Fruit fly (Drosophila melanogaster) whole organism, adult: Measurements from ENCODE around the gene CG31373.

Experiments
- CG11617 ChIP-seq: fragments of 200-800 bp; sonication (Bioruptor generic); optimal IDR thresholded peaks from 2 replicates; lab custom pipeline; 2017; ENCODE audit warnings: mild to moderate bottlenecking, missing biosample characterization, missing genetic modification reagents, missing genetic modification characterization
- CG12768 ChIP-seq: fragments of 200-800 bp; sonication (Bioruptor generic); optimal IDR thresholded peaks from 2 replicates; lab custom pipeline; 2017; ENCODE audit warnings: missing biosample characterization, missing genetic modification characterization, mild to moderate bottlenecking, moderate library complexity, missing genetic modification reagents
- CG14711 ChIP-seq: fragments of 200-800 bp; sonication (Bioruptor generic); optimal IDR thresholded peaks from 2 replicates; lab custom pipeline; 2018; ENCODE audit warnings: missing biosample characterization, mild to moderate bottlenecking, missing genetic modification characterization, moderate library complexity
- CG1620 ChIP-seq: fragments of 200-800 bp; sonication (Bioruptor generic); optimal IDR thresholded peaks from 2 replicates; lab custom pipeline; 2016; ENCODE audit warnings: missing biosample characterization, missing genetic modification characterization
- CG33017 ChIP-seq: fragments of 200-800 bp; sonication (Bioruptor generic); optimal IDR thresholded peaks from 2 replicates; lab custom pipeline; 2018; ENCODE audit warnings: missing biosample characterization, mild to moderate bottlenecking, missing genetic modification characterization, moderate library complexity
- CG5204 ChIP-seq: fragments of 200-800 bp; sonication (Bioruptor generic); optimal IDR thresholded peaks from 2 replicates; lab custom pipeline; 2016; ENCODE audit warnings: missing biosample characterization, missing genetic modification characterization
- CG7045 ChIP-seq: fragments of 200-800 bp; sonication (Bioruptor generic); optimal IDR thresholded peaks from 2 replicates; lab custom pipeline; 2017; ENCODE audit warnings: missing biosample characterization, mild to moderate bottlenecking, missing genetic modification characterization
- CG7101 ChIP-seq: fragments of 200-800 bp; sonication (Bioruptor generic); optimal IDR thresholded peaks from 2 replicates; lab custom pipeline; 2018; ENCODE audit warnings: missing biosample characterization, mild to moderate bottlenecking, missing genetic modification characterization, moderate library complexity
- Clk ChIP-seq: fragments of 200-800 bp; sonication (Bioruptor generic); optimal IDR thresholded peaks from 2 replicates; lab custom pipeline; 2017; ENCODE audit warnings: missing biosample characterization, missing genetic modification characterization
- Crg-1 ChIP-seq: fragments of 200-800 bp; sonication (Bioruptor generic); optimal IDR thresholded peaks from 2 replicates; lab custom pipeline; 2016; ENCODE audit warnings: missing biosample characterization, missing genetic modification characterization
- Hr96 ChIP-seq: fragments of 200-800 bp; sonication (Bioruptor generic); optimal IDR thresholded peaks from 2 replicates; lab custom pipeline; 2016; ENCODE audit warnings: missing biosample characterization, missing genetic modification characterization
- Mnt ChIP-seq: fragments of 200-800 bp; sonication (Bioruptor generic); optimal IDR thresholded peaks from 2 replicates; lab custom pipeline; 2016; ENCODE audit warnings: missing biosample characterization, mild to moderate bottlenecking, missing genetic modification characterization
- bab1 ChIP-seq: fragments of 200-800 bp; sonication (Bioruptor generic); optimal IDR thresholded peaks from 3 replicates; lab custom pipeline; 2019; ENCODE audit warnings: missing biosample characterization, mild to moderate bottlenecking, missing genetic modification characterization, moderate library complexity
- cic ChIP-seq: fragments of 200-800 bp; sonication (Bioruptor generic); optimal IDR thresholded peaks from 2 replicates; lab custom pipeline; 2017; ENCODE audit warnings: missing biosample characterization, mild to moderate bottlenecking, missing genetic modification characterization, moderate library complexity
- cnc ChIP-seq, 2 experiments: fragments of >200 bp; optimal IDR thresholded peaks; 2 replicates each; lab custom pipeline; 2017
- kay ChIP-seq: fragments of 200-800 bp; sonication (Bioruptor generic); peaks from one replicate; lab custom pipeline; 2016; ENCODE audit warnings: missing biosample characterization, missing genetic modification characterization, borderline replicate concordance
- ovo ChIP-seq: fragments of 200-800 bp; sonication (Bioruptor generic); optimal IDR thresholded peaks from 2 replicates; lab custom pipeline; 2016; ENCODE audit warnings: missing biosample characterization, missing genetic modification characterization
- pad ChIP-seq: fragments of 200-800 bp; sonication (Bioruptor generic); optimal IDR thresholded peaks from 3 replicates; lab custom pipeline; 2017; ENCODE audit warnings: missing biosample characterization, missing genetic modification characterization, mild to moderate bottlenecking, moderate library complexity, missing genetic modification reagents
- tj ChIP-seq: fragments of 200-800 bp; sonication (Bioruptor generic); optimal IDR thresholded peaks from 3 replicates; lab custom pipeline; 2017; ENCODE audit warnings: missing biosample characterization, mild to moderate bottlenecking, missing genetic modification characterization, moderate library complexity
- toe ChIP-seq: fragments of 200-800 bp; sonication (Bioruptor generic); optimal IDR thresholded peaks from 2 replicates; lab custom pipeline; 2016; ENCODE audit warnings: missing biosample characterization, missing genetic modification characterization

CG31373 gene

dm6 chr3R:10675101-10675500 lies 34.1 kb downstream of the CG31373 start:
- peak; percentile 20 for TF ChIP-seq CG14711 (tag; lab: Kevin White, UChicago)
- TF ChIP-seq bab1 (GFP tag; lab: Kevin White, UChicago) = peak; percentile 56
- peak; percentile 25 for TF ChIP-seq Crg-1
- TF ChIP-seq CG1620 = peak; percentile 43
- no peak for TF ChIP-seq pad (GFP tag; lab: Kevin White, UChicago)
- no peak for TF ChIP-seq CG5204 (GFP tag; lab: Kevin White, UChicago)

DNA sequence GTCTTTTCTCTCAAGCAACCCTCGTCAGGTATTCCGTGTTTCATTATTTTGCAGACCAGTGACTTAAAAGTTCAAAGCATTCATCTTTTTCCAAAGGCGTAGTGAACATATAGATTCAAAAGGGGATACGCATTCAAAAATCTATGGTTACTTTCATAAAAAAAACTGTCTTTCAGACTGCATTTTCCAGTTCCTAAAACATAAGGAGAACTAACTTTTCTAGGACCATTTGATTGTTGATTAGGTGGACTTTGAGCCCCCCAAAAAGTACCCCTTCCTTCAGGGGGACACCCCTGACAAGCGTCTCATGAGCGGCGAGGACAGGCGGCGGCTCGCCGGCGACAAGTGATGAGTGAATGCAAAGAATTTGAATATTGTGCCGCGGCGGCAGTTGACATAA lies 35.6 kb downstream of the CG31373 start:
- TF ChIP-seq cnc (optimal IDR thresholded peaks at IDR 0.05; lab: Kevin White, UChicago) = no peak
- TF ChIP-seq CG11617 (GFP tag; lab: Kevin White, UChicago) = no peak
- TF ChIP-seq kay (GFP tag; lab: Kevin White, UChicago) = no peak
- TF ChIP-seq pad (GFP tag; lab: Kevin White, UChicago) = no peak
- no peak for TF ChIP-seq Clk (GFP tag; lab: Kevin White, UChicago)
- TF ChIP-seq ovo (GFP tag; lab: Kevin White, UChicago) = no peak
- no peak for TF ChIP-seq Mnt
- TF ChIP-seq Hr96 (GFP tag; lab: Kevin White, UChicago) = no peak
- no peak for TF ChIP-seq tj (GFP tag; lab: Kevin White, UChicago)
- no peak for TF ChIP-seq CG12768 (GFP tag; lab: Kevin White, UChicago)
- TF ChIP-seq CG7101 (tag; lab: Kevin White, UChicago) = no peak

DNA sequence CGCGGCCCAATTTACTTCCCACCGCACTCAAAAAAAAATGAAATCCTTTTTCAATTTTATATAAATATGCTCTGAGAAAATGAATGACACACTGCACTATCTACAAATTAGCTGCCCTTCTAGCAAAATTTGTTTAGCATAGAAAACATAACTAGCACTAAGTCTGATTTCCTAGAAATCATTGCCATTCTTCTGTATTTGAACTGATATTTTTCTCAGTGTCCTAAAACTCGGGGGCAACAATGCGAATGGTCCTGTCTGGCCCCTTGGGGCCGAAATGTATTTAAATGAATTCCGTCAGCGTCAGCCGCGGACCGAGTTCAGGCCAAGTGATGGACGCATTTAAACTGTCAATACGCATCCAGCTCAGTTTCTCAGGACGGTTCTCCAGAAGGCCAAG lies 36.5 kb downstream of the CG31373 start:
- TF ChIP-seq toe (no peak), Crg-1 (no peak), bab1 (GFP tag; lab: Kevin White, UChicago) (no peak), kay (GFP tag; lab: Kevin White, UChicago) (no peak), CG7045 (GFP tag; lab: Kevin White, UChicago) (no peak), ovo (GFP tag; lab: Kevin White, UChicago) (no peak), CG11617 (GFP tag; lab: Kevin White, UChicago) (no peak), tj (GFP tag; lab: Kevin White, UChicago) (no peak), Clk (GFP tag; lab: Kevin White, UChicago) (no peak), Hr96 (GFP tag; lab: Kevin White, UChicago) (no peak), Mnt (no peak), cic (GFP tag; lab: Kevin White, UChicago) (no peak), CG1620 (no peak), CG14711 (tag; lab: Kevin White, UChicago) (no peak), cnc (optimal IDR thresholded peaks at IDR 0.05; lab: Kevin White, UChicago) (no peak), CG12768 (GFP tag; lab: Kevin White, UChicago) (no peak)

dm6 chr3R:10669950-10670349 lies 39.2 kb downstream of the CG31373 start:
- TF ChIP-seq Crg-1 (no peak), toe (no peak), CG33017 (tag; lab: Kevin White, UChicago) (no peak), CG14711 (tag; lab: Kevin White, UChicago) (no peak), CG5204 (GFP tag; lab: Kevin White, UChicago) (no peak), Mnt (no peak), CG7101 (tag; lab: Kevin White, UChicago) (no peak), cnc (optimal IDR thresholded peaks at IDR 0.05; lab: Kevin White, UChicago) (no peak), kay (GFP tag; lab: Kevin White, UChicago) (no peak), CG7045 (GFP tag; lab: Kevin White, UChicago) (no peak), bab1 (GFP tag; lab: Kevin White, UChicago) (no peak), tj (GFP tag; lab: Kevin White, UChicago) (no peak), cic (GFP tag; lab: Kevin White, UChicago) (no peak), CG1620 (no peak), CG11617 (GFP tag; lab: Kevin White, UChicago) (no peak)

dm6 chr3R:10667964-10668363 lies 41.2 kb downstream of the CG31373 start:
- TF ChIP-seq cic (GFP tag; lab: Kevin White, UChicago) (no peak), Clk (GFP tag; lab: Kevin White, UChicago) (no peak), CG11617 (GFP tag; lab: Kevin White, UChicago) (no peak), Hr96 (GFP tag; lab: Kevin White, UChicago) (no peak), CG33017 (tag; lab: Kevin White, UChicago) (no peak), CG1620 (no peak), Crg-1 (no peak), toe (no peak), ovo (GFP tag; lab: Kevin White, UChicago) (no peak), bab1 (GFP tag; lab: Kevin White, UChicago) (no peak), Mnt (no peak), cnc (optimal IDR thresholded peaks at IDR 0.05; lab: Kevin White, UChicago) (no peak), CG5204 (GFP tag; lab: Kevin White, UChicago) (no peak), CG12768 (GFP tag; lab: Kevin White, UChicago) (no peak), CG7101 (tag; lab: Kevin White, UChicago) (no peak), CG14711 (tag; lab: Kevin White, UChicago) (no peak)

DNA sequence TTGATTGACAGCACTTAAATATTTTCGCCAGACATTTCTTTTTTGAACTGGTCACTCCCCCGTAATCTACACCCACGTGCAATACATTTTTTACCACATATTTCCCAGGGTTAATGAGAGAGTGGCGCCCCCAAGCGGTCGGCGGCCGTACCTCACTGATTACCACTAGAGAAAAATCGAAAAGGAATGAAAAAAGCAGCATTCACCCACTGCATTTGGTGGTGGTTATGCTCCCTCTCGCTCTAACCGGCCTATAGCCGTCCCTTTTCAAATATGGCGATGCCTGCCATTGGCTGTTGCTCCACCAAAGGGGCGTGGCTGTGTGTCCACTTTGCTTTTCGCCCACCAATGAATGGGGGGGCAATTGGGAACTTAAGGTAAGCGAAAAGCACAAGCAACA lies 44.2 kb downstream of the CG31373 start:
- TF ChIP-seq kay (GFP tag; lab: Kevin White, UChicago) (no peak), Hr96 (GFP tag; lab: Kevin White, UChicago) (no peak), CG14711 (tag; lab: Kevin White, UChicago) (no peak), pad (GFP tag; lab: Kevin White, UChicago) (peak; percentile 40), CG5204 (GFP tag; lab: Kevin White, UChicago) (no peak), bab1 (GFP tag; lab: Kevin White, UChicago) (no peak)
